Worm (Caenorhabditis elegans): ENCODE data around the gene math-45.

DNA sequence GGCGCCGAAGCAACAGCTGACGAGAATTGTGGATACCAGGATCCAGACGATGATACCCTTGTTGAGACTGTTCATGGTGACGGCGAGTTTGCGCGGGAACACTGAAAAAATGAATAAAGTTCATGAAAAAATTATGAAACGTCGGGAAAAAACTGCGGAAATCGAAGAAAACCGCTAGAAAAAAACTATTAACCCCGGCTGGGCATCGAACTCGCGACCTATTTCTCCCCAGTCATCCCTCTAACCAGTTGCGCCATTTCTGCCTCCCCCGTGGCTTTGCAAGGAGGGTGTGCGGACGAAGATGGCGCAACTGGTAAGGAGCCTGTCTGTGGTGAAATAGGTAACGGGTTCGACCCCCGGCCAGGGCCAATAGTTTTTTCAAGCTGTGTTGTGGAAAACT lies 43.8 kb downstream of the math-45 start, which contains the start of gene H17B01.5:
- TF ChIP-seq ama-1 (optimal IDR thresholded peaks at IDR 0.05) (no peak), jun-1 (tag; optimal IDR thresholded peaks at IDR 0.05) (no peak)
